Fruit fly (Drosophila melanogaster) ovary, adult (tissue): ENCODE results near the gene Spt6.

Experiments used
- CG17801 ChIP-seq: fragments of 200-800 bp; optimal IDR thresholded peaks from 2 replicates; lab custom pipeline; 2019; ENCODE audit warnings: missing biosample characterization, mild to moderate bottlenecking, missing genetic modification characterization, moderate library complexity; ENCODE audit not compliant: partially characterized antibody

Spt6 gene

dm6 chrX:6263614-6264130 lies 3.9 kb upstream of the Spt6 start:
- TF ChIP-seq CG17801 (GFP tag; lab: Kevin White, UChicago), result no peak

DNA sequence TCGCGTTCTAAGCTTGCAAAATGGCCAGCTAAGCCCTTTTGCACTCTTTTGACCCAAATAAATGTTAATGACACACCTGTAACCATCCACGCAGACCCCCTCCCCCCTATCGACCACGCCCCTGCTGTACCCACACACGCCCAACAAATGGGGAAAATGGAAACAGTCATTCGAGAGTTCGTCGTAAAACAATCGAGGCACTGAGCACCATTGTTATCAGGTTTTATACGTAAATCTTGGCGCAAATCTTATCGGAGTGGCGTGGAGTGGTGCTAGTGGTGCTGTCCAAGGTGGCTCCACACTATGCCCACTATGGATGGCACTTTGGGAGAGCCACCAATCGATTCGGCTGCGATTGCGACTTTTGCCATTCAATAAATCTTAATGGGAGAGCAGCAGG lies 3.1 kb upstream of the Spt6 start:
- TF ChIP-seq CG17801 (GFP tag; lab: Kevin White, UChicago), result no peak

DNA sequence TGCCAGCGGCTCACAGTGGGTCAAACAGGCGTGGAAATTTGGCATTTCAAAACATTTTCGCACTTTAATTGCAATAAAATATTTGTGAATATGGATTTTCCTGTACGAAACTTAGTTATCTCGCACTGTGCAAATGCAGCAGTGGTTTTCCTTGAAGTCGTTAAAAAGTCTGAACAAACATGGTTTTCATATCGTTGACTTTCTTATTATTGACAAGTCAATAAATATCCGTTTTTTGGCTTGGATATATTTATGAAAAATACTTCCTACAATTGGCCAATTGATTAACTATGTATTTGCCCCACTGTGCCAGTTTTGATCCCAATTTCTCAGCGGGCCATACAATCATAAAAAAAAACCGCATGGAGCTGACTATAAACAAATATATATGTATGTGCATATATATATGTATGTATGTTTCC lies 2.1 kb upstream of the Spt6 start:
- peak; percentile 95 for TF ChIP-seq CG17801 (GFP tag; lab: Kevin White, UChicago)

DNA sequence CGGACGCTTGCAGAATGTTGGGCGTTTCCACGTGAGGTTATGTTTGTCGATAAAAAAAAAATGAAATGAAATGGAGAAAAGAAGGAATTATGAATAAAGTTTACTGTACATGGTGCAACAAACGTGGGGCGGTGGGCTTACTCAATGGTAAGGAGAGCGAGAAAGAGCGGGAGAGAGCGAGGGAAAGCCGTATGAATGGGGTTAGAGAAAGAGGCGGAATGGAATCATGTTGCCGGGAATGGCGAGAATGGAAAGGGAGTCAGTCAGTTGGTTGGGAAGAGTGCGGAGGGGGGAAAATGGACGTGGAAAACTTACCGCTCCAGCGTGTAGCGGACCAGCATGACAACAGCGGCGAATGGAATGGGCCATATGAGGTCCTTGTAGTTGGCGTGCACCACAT lies 1.5 kb upstream of the Spt6 start:
- no peak for TF ChIP-seq CG17801 (GFP tag; lab: Kevin White, UChicago)

dm6 chrX:6267187-6267711 lies 348 bp upstream of the Spt6 start, which contains the start of gene schlank:
Gene schlank (minus strand): TSS chrX:6267228.
- no peak for TF ChIP-seq CG17801 (GFP tag; lab: Kevin White, UChicago)

- TF ChIP-seq CG17801 (GFP tag; lab: Kevin White, UChicago), result no peak
Observed at dm6 chrX:6276590-6276989, 9.0 kb downstream of the Spt6 start, which contains the start of gene CG3566. Gene CG3566 (minus strand): TSS chrX:6276724.

DNA sequence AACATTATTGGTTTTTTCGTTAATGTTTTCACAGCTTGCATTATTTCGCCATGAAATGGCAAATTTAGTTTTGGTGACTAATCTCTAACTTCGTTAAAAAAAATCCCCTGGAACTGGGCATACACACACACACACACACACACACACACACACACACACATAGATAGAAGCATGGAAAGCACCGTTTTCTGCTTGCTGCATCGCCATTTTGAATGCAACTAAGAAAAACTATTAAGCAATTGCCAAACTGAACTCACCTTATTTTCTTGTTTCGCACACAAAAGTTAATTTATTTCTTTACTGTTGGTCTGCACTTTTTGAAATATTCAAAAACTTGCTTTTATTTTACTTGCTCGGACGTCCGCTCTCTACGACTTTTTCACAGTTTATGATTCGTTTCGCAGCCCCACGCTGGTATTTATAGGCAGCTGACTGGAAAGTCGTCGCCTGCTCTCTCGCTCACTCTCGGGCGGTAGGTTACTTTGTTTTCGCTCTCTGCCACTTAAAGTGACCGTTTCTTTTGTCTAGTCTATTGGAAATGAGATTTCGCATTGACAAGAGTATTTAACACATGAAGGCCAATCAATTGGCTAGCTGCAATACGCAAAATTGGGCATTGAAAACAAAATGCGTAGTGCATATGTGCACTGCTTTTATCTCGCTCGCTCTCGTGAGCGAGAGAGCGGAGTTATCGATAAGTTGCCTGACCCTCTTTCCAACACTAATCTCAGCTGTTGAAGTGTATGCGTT lies 11.5 kb downstream of the Spt6 start:
- TF ChIP-seq CG17801 (GFP tag; lab: Kevin White, UChicago), result peak; percentile 64

DNA sequence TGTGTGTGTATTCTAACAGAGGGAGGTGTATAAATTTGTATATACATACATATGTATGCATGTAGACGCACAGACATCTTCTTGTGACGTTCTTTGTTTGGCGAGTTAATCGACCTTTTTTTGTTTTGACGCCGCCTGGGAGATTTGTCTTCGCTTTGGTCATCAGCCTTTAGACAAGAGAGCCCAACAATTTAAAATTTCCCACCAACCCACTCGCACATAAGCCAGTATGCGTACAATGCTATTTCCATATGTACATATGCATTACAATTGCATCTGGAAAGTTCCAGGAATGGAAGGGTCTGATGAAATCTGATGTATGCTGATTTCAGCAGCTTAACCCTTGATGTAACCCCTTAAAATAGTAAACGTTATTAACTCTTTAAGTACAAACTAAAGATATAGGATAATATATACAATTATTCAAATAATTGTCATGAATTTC lies 12.1 kb downstream of the Spt6 start, which contains the start of gene Ubi-p5E:
Gene Ubi-p5E, minus strand, starts transcription at position 19 of the 445 bp plus-strand sequence.
- no peak for TF ChIP-seq CG17801 (GFP tag; lab: Kevin White, UChicago)

- peak; percentile 31 for TF ChIP-seq CG17801 (GFP tag; lab: Kevin White, UChicago)
Observed at dm6 chrX:6283470-6283869, 15.9 kb downstream of the Spt6 start, which contains the start of gene CG11700. Gene CG11700 (minus strand): TSS chrX:6283575.

- TF ChIP-seq CG17801 (GFP tag; lab: Kevin White, UChicago), result peak; percentile 71
Observed at dm6 chrX:6287842-6288241, 20.2 kb downstream of the Spt6 start, which contains the start of the genes Top3beta and wuho. Gene Top3beta (minus strand): TSS chrX:6287990. Gene wuho (plus strand): TSS chrX:6288100.

- TF ChIP-seq CG17801 (GFP tag; lab: Kevin White, UChicago), result no peak
Observed at dm6 chrX:6291083-6291699, 23.6 kb downstream of the Spt6 start, which contains the start of the genes Rpt4 and mldr. Gene Rpt4 (minus strand): TSS chrX:6291245. Gene mldr (plus strand): TSS chrX:6291303.

dm6 chrX:6294243-6294642 lies 26.6 kb downstream of the Spt6 start, which contains the start of gene CG15892:
Gene CG15892 (minus strand): TSS chrX:6294343.
- no peak for TF ChIP-seq CG17801 (GFP tag; lab: Kevin White, UChicago)

DNA sequence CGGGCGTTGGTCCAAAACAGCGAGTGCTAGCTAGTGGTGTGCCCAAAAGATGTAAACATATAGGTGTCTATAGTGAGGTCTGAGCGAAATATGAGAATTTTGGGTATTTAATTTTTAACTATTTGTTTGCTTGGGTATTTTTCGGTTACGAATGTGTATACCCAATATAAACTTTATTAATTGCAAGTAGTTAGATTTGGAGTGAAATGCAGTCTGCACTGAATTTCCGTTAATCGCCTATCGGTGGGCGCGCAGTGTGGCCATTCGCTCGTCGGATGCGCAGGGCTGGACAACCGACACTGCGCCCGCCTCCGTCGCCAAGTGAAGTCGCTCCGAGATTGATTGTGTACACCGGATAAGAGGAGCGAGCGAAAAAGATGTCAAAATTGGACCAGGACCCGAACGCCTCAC lies 27.5 kb downstream of the Spt6 start, which contains the start of the genes CG15891 and CG3815:
Gene CG15891, minus strand, starts transcription at position 217 of the 411 bp plus-strand sequence.
Gene CG3815, plus strand, starts transcription at position 261 of the 411 bp plus-strand sequence.
- peak; percentile 66 for TF ChIP-seq CG17801 (GFP tag; lab: Kevin White, UChicago)

- TF ChIP-seq CG17801 (GFP tag; lab: Kevin White, UChicago), result peak; percentile 36
Observed at dm6 chrX:6301052-6301451, 33.5 kb downstream of the Spt6 start, which contains the start of gene CG12219. Gene CG12219 (minus strand): TSS chrX:6301285.
